Worm (Caenorhabditis elegans) whole organism, L3 larva: ENCODE measurements around the gene spr-3.

Experiments
- ceh-82 ChIP-seq: fragments of 150-350 bp; optimal IDR thresholded peaks from 2 replicates; lab custom pipeline; 2014; ENCODE audit warnings: missing biosample characterization, missing genetic modification characterization
- nhr-237 ChIP-seq: fragments of 150-350 bp; optimal IDR thresholded peaks from 2 replicates; lab custom pipeline; 2014; ENCODE audit warnings: missing biosample characterization, missing genetic modification characterization
- nhr-28 ChIP-seq: fragments of 150-350 bp; optimal IDR thresholded peaks from 2 replicates; lab custom pipeline; 2014; ENCODE audit warnings: missing biosample characterization, missing genetic modification characterization
- nhr-67 ChIP-seq: fragments of 150-350 bp; optimal IDR thresholded peaks from 2 replicates; lab custom pipeline; 2014; ENCODE audit warnings: missing biosample characterization, missing genetic modification characterization
- nhr-76 ChIP-seq: fragments of 150-350 bp; sonication (generic microtip); optimal IDR thresholded peaks from 5 replicates; lab custom pipeline; 2014; ENCODE audit warnings: missing biosample characterization, missing genetic modification characterization
- pqm-1 ChIP-seq: fragments of 150-350 bp; optimal IDR thresholded peaks from 2 replicates; lab custom pipeline; 2017; ENCODE audit warnings: missing biosample characterization, missing genetic modification characterization, inconsistent platforms
- ztf-11 ChIP-seq: fragments of 150-350 bp; optimal IDR thresholded peaks from 2 replicates; lab custom pipeline; 2014; ENCODE audit warnings: missing biosample characterization, missing genetic modification characterization

- no peak for TF ChIP-seq ztf-11 (tag; lab: Kevin White, UChicago)
- no peak for TF ChIP-seq nhr-76
- TF ChIP-seq pqm-1 (tag; lab: Kevin White, UChicago) = no peak
- TF ChIP-seq nhr-237 = no peak
- TF ChIP-seq nhr-67 (tag; lab: Kevin White, UChicago) = no peak
- TF ChIP-seq ceh-82 = no peak
- no peak for TF ChIP-seq nhr-28 (tag; lab: Kevin White, UChicago)
Measured at ce11 chrX:4513657-4514143, at the start of gene spr-3.
